Fruit fly (Drosophila melanogaster) whole organism, prepupa: ENCODE data around the gene CG8372.

Experiments used
- CG11902 ChIP-seq: fragments of 200-800 bp; sonication (Bioruptor generic); optimal IDR thresholded peaks from 3 replicates; lab custom pipeline; 2016; ENCODE audit warnings: missing biosample characterization, missing genetic modification characterization
- CG6792 ChIP-seq: fragments of 200-800 bp; sonication (Bioruptor generic); optimal IDR thresholded peaks from 3 replicates; lab custom pipeline; 2016; ENCODE audit warnings: missing biosample characterization, missing genetic modification characterization
- CG6808 ChIP-seq: fragments of 200-800 bp; sonication (Bioruptor generic); optimal IDR thresholded peaks from 3 replicates; lab custom pipeline; 2017; ENCODE audit warnings: missing biosample characterization, missing genetic modification characterization, mild to moderate bottlenecking, moderate library complexity, missing genetic modification reagents
- CG6854 ChIP-seq: fragments of 200-800 bp; sonication (Bioruptor generic); optimal IDR thresholded peaks from 2 replicates; lab custom pipeline; 2017; ENCODE audit warnings: missing biosample characterization, mild to moderate bottlenecking, missing genetic modification characterization
- Gug ChIP-seq: fragments of 200-800 bp; sonication (Bioruptor generic); IDR thresholded peaks from 2 replicates; pipeline ENCODE4 v1.3.6; 2022; ENCODE audit warnings: missing biosample characterization, missing genetic modification characterization
- Lpt ChIP-seq: fragments of 200-800 bp; sonication (Bioruptor generic); optimal IDR thresholded peaks from 3 replicates; lab custom pipeline; 2016; ENCODE audit warnings: missing biosample characterization, missing genetic modification characterization
- Sox15 ChIP-seq: fragments of 200-800 bp; sonication (Bioruptor generic); optimal IDR thresholded peaks from 3 replicates; lab custom pipeline; 2016; ENCODE audit warnings: missing biosample characterization, missing genetic modification characterization
- achi ChIP-seq: fragments of 200-800 bp; sonication (Bioruptor generic); optimal IDR thresholded peaks from 3 replicates; lab custom pipeline; 2016; ENCODE audit warnings: missing biosample characterization, missing genetic modification characterization
- fd59A ChIP-seq: fragments of 200-800 bp; sonication (Bioruptor generic); optimal IDR thresholded peaks from 2 replicates; lab custom pipeline; 2017; ENCODE audit warnings: missing biosample characterization, mild to moderate bottlenecking, missing genetic modification characterization, missing genetic modification reagents
- salr ChIP-seq, 2 experiments: fragments of 200-800 bp; sonication (Bioruptor generic); optimal IDR thresholded peaks; 3 replicates each; lab custom pipeline; 2016 to 2018; ENCODE audit warnings: missing biosample characterization in 2 of 2, missing genetic modification characterization in 2 of 2, mild to moderate bottlenecking in 1 of 2
- svp ChIP-seq: fragments of 200-800 bp; sonication (Bioruptor generic); peaks from one replicate; lab custom pipeline; 2016; ENCODE audit warnings: missing biosample characterization, missing genetic modification characterization

dm6 chr2L:8257401-8258266 is 44.9 kb upstream of the CG8372 start, which contains the start of gene CG8086:
- TF ChIP-seq salr (GFP tag; optimal IDR thresholded peaks at IDR 0.05; lab: Kevin White, UChicago): no peak
- TF ChIP-seq Lpt (GFP tag; lab: Kevin White, UChicago): no peak
- TF ChIP-seq svp (GFP tag; lab: Kevin White, UChicago): no peak
- TF ChIP-seq CG6792 (GFP tag; lab: Kevin White, UChicago): no peak
- TF ChIP-seq Gug (GFP tag; lab: Robert Waterston, UW): no peak
- no peak for TF ChIP-seq Sox15 (GFP tag; lab: Kevin White, UChicago)
- TF ChIP-seq achi (GFP tag; lab: Kevin White, UChicago): no peak
- TF ChIP-seq fd59A: no peak
- no peak for TF ChIP-seq CG6808 (GFP tag; lab: Kevin White, UChicago)
- no peak for TF ChIP-seq CG11902 (GFP tag; lab: Kevin White, UChicago)
- no peak for TF ChIP-seq CG6854 (GFP tag; lab: Kevin White, UChicago)
